Worm (Caenorhabditis elegans) whole organism, L1 larva: ENCODE results near the gene B0454.8.

Experiments
- C04F5.9 ChIP-seq: sonication (generic microtip); optimal IDR thresholded peaks from 2 replicates; lab custom pipeline; 2016; ENCODE audit warnings: missing genetic modification characterization, missing compliant biosample characterization
- C34B4.2 ChIP-seq: sonication (generic microtip); optimal IDR thresholded peaks from 2 replicates; lab custom pipeline; 2017; ENCODE audit warnings: mild to moderate bottlenecking, missing genetic modification characterization, missing compliant biosample characterization
- aha-1 ChIP-seq: fragments of 150-350 bp; optimal IDR thresholded peaks from 2 replicates; lab custom pipeline; 2014; ENCODE audit warnings: missing biosample characterization, missing genetic modification characterization
- ama-1 ChIP-seq: fragments of 150-350 bp; optimal IDR thresholded peaks from 2 replicates; lab custom pipeline; 2014
- ceh-63 ChIP-seq: fragments of 200-800 bp; sonication (Bioruptor generic); optimal IDR thresholded peaks from 2 replicates; lab custom pipeline; 2018; ENCODE audit warnings: mild to moderate bottlenecking, missing genetic modification characterization, missing compliant biosample characterization
- ceh-90 ChIP-seq: sonication (generic microtip); optimal IDR thresholded peaks from 2 replicates; lab custom pipeline; 2016; ENCODE audit warnings: missing genetic modification characterization, missing compliant biosample characterization
- efl-1 ChIP-seq, 4 experiments: fragments of 150-350 bp; optimal IDR thresholded peaks in 3 of 4; peaks in 1 of 4; 1 replicate in 1 of 4; 2 replicates in 3 of 4; lab custom pipeline; 2014; ENCODE audit warnings: missing biosample characterization in 2 of 4, missing genetic modification characterization in 2 of 4, missing genetic modification reagents in 2 of 4
- efl-3 ChIP-seq: fragments of 200-800 bp; sonication (Bioruptor generic); optimal IDR thresholded peaks from 2 replicates; lab custom pipeline; 2018; ENCODE audit warnings: mild to moderate bottlenecking, missing genetic modification characterization, missing compliant biosample characterization
- egl-27 ChIP-seq, 2 experiments: fragments of 150-350 bp in 1 of 2; sonication (generic microtip); optimal IDR thresholded peaks; 3 replicates each; lab custom pipeline; 2017 to 2018; ENCODE audit warnings: missing biosample characterization in 2 of 2, missing genetic modification characterization in 2 of 2, missing genetic modification reagents in 2 of 2
- elt-2 ChIP-seq: sonication (generic microtip); optimal IDR thresholded peaks from 2 replicates; lab custom pipeline; 2016; ENCODE audit warnings: missing genetic modification characterization, mild to moderate bottlenecking, inconsistent platforms, missing compliant biosample characterization, missing genetic modification reagents
- elt-3 ChIP-seq, 6 experiments: fragments of 150-350 bp in 1 of 6; sonication (generic microtip); optimal IDR thresholded peaks; 2 replicates each; lab custom pipeline; 2017 to 2018; ENCODE audit warnings: missing biosample characterization in 6 of 6, missing genetic modification characterization in 6 of 6, inconsistent platforms in 1 of 6
- ets-5 ChIP-seq: fragments of 200-800 bp; sonication (Bioruptor generic); IDR thresholded peaks from 2 replicates; pipeline ENCODE4 v1.3.6; 2022; ENCODE audit warnings: missing genetic modification characterization, missing compliant biosample characterization
- fkh-10 ChIP-seq: sonication (generic microtip); optimal IDR thresholded peaks from 2 replicates; lab custom pipeline; 2017; ENCODE audit warnings: missing biosample characterization, missing genetic modification reagents, missing genetic modification characterization
- fkh-4 ChIP-seq: sonication (generic microtip); optimal IDR thresholded peaks from 2 replicates; lab custom pipeline; 2016; ENCODE audit warnings: missing compliant biosample characterization, missing genetic modification characterization, borderline replicate concordance
- fkh-8 ChIP-seq: sonication (generic microtip); optimal IDR thresholded peaks from 2 replicates; lab custom pipeline; 2016; ENCODE audit warnings: mild to moderate bottlenecking, missing genetic modification characterization, missing compliant biosample characterization
- fos-1 ChIP-seq: fragments of 150-350 bp; optimal IDR thresholded peaks from 2 replicates; lab custom pipeline; 2014; ENCODE audit warnings: missing biosample characterization, missing genetic modification characterization
- grh-1 ChIP-seq: fragments of 200-800 bp; sonication (Bioruptor generic); IDR thresholded peaks from 2 replicates; pipeline ENCODE4 v1.3.6; 2022; ENCODE audit warnings: missing genetic modification reagents, missing genetic modification characterization, missing compliant biosample characterization
- hlh-17 ChIP-seq: fragments of 200-800 bp; sonication (Bioruptor generic); optimal IDR thresholded peaks from 2 replicates; lab custom pipeline; 2018; ENCODE audit warnings: missing genetic modification characterization, mild to moderate bottlenecking, missing compliant biosample characterization, moderate library complexity, borderline replicate concordance
- hpl-2 ChIP-seq: fragments of 150-350 bp; optimal IDR thresholded peaks from 2 replicates; lab custom pipeline; 2014; ENCODE audit warnings: missing biosample characterization, missing genetic modification reagents, missing genetic modification characterization
- lin-13 ChIP-seq: fragments of 150-350 bp; optimal IDR thresholded peaks from 2 replicates; lab custom pipeline; 2014; ENCODE audit warnings: missing biosample characterization, missing genetic modification reagents, missing genetic modification characterization
- lin-14 ChIP-seq: fragments of 200-800 bp; sonication (Bioruptor generic); optimal IDR thresholded peaks from 2 replicates; lab custom pipeline; 2018; ENCODE audit warnings: mild to moderate bottlenecking, missing genetic modification characterization, moderate library complexity, missing compliant biosample characterization
- lin-15B ChIP-seq: fragments of 150-350 bp; sonication (generic microtip); optimal IDR thresholded peaks from 3 replicates; lab custom pipeline; 2014; ENCODE audit warnings: missing biosample characterization, missing genetic modification characterization
- lin-39 ChIP-seq: fragments of 150-350 bp; optimal IDR thresholded peaks from 2 replicates; lab custom pipeline; 2014; ENCODE audit warnings: missing biosample characterization, missing genetic modification reagents, missing genetic modification characterization
- lir-3 ChIP-seq: sonication (generic microtip); optimal IDR thresholded peaks from 2 replicates; lab custom pipeline; 2016; ENCODE audit warnings: mild to moderate bottlenecking, missing genetic modification characterization, moderate library complexity, missing compliant biosample characterization; ENCODE audit not compliant: poor library complexity
- mep-1 ChIP-seq: fragments of 150-350 bp; optimal IDR thresholded peaks from 2 replicates; lab custom pipeline; 2014; ENCODE audit warnings: missing biosample characterization, missing genetic modification characterization
- nhr-28 ChIP-seq: fragments of 150-350 bp; optimal IDR thresholded peaks from 2 replicates; lab custom pipeline; 2014; ENCODE audit warnings: missing biosample characterization, missing genetic modification characterization
- nhr-77 ChIP-seq: fragments of 150-350 bp; optimal IDR thresholded peaks from 2 replicates; lab custom pipeline; 2014; ENCODE audit warnings: missing biosample characterization, missing genetic modification characterization
- rnt-1 ChIP-seq: sonication (generic microtip); optimal IDR thresholded peaks from 2 replicates; lab custom pipeline; 2016; ENCODE audit warnings: mild to moderate bottlenecking, missing genetic modification characterization, moderate library complexity, missing compliant biosample characterization
- skn-1 ChIP-seq: fragments of 150-350 bp; optimal IDR thresholded peaks from 2 replicates; lab custom pipeline; 2014; ENCODE audit warnings: missing biosample characterization, missing genetic modification characterization
- snu-23 ChIP-seq: sonication (generic microtip); optimal IDR thresholded peaks from 2 replicates; lab custom pipeline; 2016; ENCODE audit warnings: missing genetic modification characterization, missing compliant biosample characterization
- sptf-1 ChIP-seq: fragments of 150-350 bp; optimal IDR thresholded peaks from 2 replicates; lab custom pipeline; 2014; ENCODE audit warnings: missing biosample characterization, missing genetic modification characterization
- sup-37 ChIP-seq: fragments of 200-800 bp; sonication (Bioruptor generic); optimal IDR thresholded peaks from 2 replicates; lab custom pipeline; 2018; ENCODE audit warnings: mild to moderate bottlenecking, missing genetic modification characterization, missing compliant biosample characterization
- swsn-7 ChIP-seq: sonication (generic microtip); optimal IDR thresholded peaks from 2 replicates; lab custom pipeline; 2016; ENCODE audit warnings: missing genetic modification characterization, missing compliant biosample characterization
- tlp-1 ChIP-seq: fragments of 150-350 bp; optimal IDR thresholded peaks from 2 replicates; lab custom pipeline; 2014; ENCODE audit warnings: missing biosample characterization, missing genetic modification characterization
- unc-86 ChIP-seq: sonication (generic microtip); optimal IDR thresholded peaks from 2 replicates; lab custom pipeline; 2016; ENCODE audit warnings: missing genetic modification characterization, missing compliant biosample characterization
- unc-98 ChIP-seq: fragments of 200-800 bp; sonication (Bioruptor generic); IDR thresholded peaks from 2 replicates; pipeline ENCODE4 v1.3.6; 2022; ENCODE audit warnings: missing genetic modification characterization, missing compliant biosample characterization
- ztf-4 ChIP-seq: fragments of 150-350 bp; optimal IDR thresholded peaks from 2 replicates; lab custom pipeline; 2014; ENCODE audit warnings: missing biosample characterization, missing genetic modification characterization

B0454.8 gene

DNA sequence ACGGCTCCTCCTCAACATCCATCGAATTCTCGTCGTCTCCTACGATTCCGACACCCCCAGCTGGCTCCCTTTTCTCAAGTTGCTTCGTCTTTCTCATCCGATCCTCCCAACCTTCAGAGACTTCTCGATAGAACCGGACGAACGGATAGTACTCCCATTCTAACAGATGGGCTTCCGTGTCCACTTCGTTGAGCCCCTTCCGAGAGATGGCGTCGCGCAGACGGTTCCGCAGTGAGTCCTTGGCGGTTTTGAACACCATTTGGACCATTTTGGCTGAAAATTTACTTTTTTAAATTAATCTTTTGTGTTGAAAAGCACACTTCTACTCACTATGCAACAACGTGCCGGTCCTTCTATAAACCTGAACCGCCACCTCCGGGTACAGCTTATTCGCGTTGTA, 10.4 kb upstream of the B0454.8 start:
- no peak for TF ChIP-seq efl-1 (optimal IDR thresholded peaks at IDR 0.05; lab: Kevin White, UChicago)
- TF ChIP-seq efl-1 (GFP tag; optimal IDR thresholded peaks at IDR 0.05 in 1 of 2; lab: Kevin White, UChicago): no peak
- TF ChIP-seq lin-39 (tag; lab: Kevin White, UChicago): no peak
- TF ChIP-seq rnt-1 (tag; lab: Kevin White, UChicago): no peak
- TF ChIP-seq lin-15B (tag; lab: Kevin White, UChicago): no peak
- TF ChIP-seq nhr-77 (tag; lab: Kevin White, UChicago): no peak
- no peak for TF ChIP-seq unc-86
- TF ChIP-seq sptf-1 (tag; lab: Kevin White, UChicago): no peak
- no peak for TF ChIP-seq egl-27 (tag; optimal IDR thresholded peaks at IDR 0.05; lab: Kevin White, UChicago)
- TF ChIP-seq fkh-8 (tag; lab: Kevin White, UChicago): no peak
- no peak for TF ChIP-seq fkh-10 (GFP tag; lab: Kevin White, UChicago)
- no peak for TF ChIP-seq ama-1 (lab: Kevin White, UChicago)

DNA sequence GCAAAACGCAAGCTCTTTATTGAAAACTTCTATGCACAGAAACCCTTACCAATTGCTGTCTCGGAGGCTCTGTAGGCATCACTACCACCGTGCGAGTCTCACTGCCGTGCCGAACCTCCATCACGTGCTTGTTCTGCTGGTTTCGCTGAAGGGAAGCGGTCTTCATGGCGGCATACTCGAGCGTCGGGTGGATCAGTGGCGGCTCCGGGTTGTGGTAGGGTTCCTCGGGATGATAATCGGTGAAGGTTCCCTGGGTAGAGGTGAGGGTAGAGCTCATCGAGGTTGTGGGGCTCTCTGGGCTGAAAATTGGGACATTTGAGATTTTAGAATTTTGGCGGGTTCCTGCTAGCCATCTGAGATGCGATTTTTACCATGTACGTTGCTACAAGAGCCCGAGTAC, 9.6 kb upstream of the B0454.8 start:
- TF ChIP-seq fos-1 (tag; lab: Kevin White, UChicago) (no peak), lin-14 (GFP tag; lab: Kevin White, UChicago) (no peak), grh-1 (no peak), hlh-17 (no peak), ets-5 (GFP tag; lab: Robert Waterston, UW) (no peak), aha-1 (no peak), snu-23 (GFP tag; lab: Kevin White, UChicago) (no peak), tlp-1 (tag; lab: Kevin White, UChicago) (no peak), ceh-63 (GFP tag; lab: Kevin White, UChicago) (no peak), skn-1 (tag; lab: Kevin White, UChicago) (no peak), swsn-7 (tag; lab: Kevin White, UChicago) (no peak), lin-13 (no peak), rnt-1 (tag; lab: Kevin White, UChicago) (no peak), fkh-10 (GFP tag; lab: Kevin White, UChicago) (no peak), C34B4.2 (no peak), unc-86 (no peak), nhr-28 (tag; lab: Kevin White, UChicago) (no peak), elt-3 (tag; optimal IDR thresholded peaks at IDR 0.05; lab: Kevin White, UChicago) (no peak)

DNA sequence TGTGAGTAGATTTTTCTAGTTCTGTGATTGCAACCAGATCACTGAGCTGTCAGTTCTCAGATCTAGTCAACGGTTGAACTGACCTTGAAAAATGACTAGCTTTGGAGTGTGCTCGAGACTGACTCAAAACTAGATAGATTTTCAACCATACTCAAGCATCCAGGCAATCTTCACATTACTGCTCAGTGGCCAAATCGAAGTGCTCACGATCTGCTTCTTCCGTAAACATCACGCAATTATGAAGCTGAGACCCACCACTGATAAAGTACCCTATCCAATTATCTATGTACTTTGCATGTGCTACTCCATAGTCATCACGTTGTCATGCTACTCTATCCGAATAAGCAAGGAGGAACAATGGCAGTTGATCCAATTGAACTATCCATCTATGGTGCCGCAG, 8.1 kb upstream of the B0454.8 start:
- no peak for TF ChIP-seq C34B4.2
- TF ChIP-seq fos-1 (tag; lab: Kevin White, UChicago): no peak
- TF ChIP-seq fkh-8 (tag; lab: Kevin White, UChicago): no peak
- TF ChIP-seq lin-14 (GFP tag; lab: Kevin White, UChicago): no peak
- no peak for TF ChIP-seq ztf-4 (tag; lab: Kevin White, UChicago)
- TF ChIP-seq mep-1 (tag; lab: Kevin White, UChicago): no peak
- TF ChIP-seq ceh-90 (tag; lab: Kevin White, UChicago): no peak
- TF ChIP-seq, all 84 proteins: peak for 0

DNA sequence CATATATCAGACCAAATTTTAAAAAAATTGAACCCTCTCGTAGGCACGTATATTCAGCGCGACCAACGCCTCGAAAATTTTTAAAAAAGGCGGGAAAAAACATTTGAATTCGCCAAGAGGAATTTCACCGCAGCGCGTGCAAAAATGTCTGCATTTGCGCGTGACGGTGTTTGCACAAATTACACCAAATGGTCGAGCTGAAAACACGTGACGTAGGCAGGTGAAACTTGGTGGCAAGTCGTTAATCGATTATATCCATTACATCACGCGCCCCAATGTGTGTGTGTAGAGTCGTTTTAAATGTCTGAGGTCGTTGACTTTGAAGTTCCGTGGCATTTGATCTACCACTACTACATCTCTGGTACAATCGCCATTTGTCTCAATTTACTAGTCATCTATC, 7.4 kb upstream of the B0454.8 start, which contains the start of gene sri-31:
Gene sri-31 (plus strand): TSS at position 301 of the 400 bp plus-strand sequence.
- no peak for TF ChIP-seq swsn-7 (tag; lab: Kevin White, UChicago)
- TF ChIP-seq hpl-2: no peak
- no peak for TF ChIP-seq sup-37
- TF ChIP-seq nhr-28 (tag; lab: Kevin White, UChicago): no peak
- TF ChIP-seq ama-1 (lab: Kevin White, UChicago): no peak
- TF ChIP-seq fkh-4 (tag; lab: Kevin White, UChicago): no peak
- TF ChIP-seq lir-3 (tag; lab: Kevin White, UChicago): no peak

DNA sequence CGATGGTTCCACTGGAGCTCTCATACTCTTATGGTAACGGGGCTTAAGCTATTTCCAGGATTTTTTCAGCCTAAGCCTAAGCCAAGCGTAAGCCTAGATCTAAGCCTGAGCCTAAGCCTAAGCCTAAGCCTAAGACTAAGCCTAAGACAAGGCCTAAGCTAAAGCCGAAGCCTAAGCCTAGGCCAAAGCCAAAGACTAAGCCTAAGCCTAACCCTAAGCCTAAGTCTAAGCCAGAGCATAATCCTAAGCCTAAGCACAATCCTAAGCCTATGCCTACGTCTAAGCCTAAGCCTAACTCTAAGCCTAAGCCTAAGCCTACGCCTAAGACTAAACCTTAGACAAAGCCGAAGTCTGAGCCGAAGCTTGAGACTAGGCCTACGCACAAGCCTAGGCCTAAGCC, 5.7 kb upstream of the B0454.8 start:
- no peak for TF ChIP-seq unc-98 (GFP tag; lab: Robert Waterston, UW)
- no peak for TF ChIP-seq nhr-28 (tag; lab: Kevin White, UChicago)
- TF ChIP-seq lin-15B (tag; lab: Kevin White, UChicago): no peak
- no peak for TF ChIP-seq C04F5.9
- no peak for TF ChIP-seq efl-3 (GFP tag; lab: Kevin White, UChicago)
- TF ChIP-seq mep-1 (tag; lab: Kevin White, UChicago): no peak
- TF ChIP-seq elt-2: no peak
